Fruit fly (Drosophila melanogaster) whole organism, embryonic: ENCODE data around the gene Cyp318a1.

ENCODE experiments used
- BEAF-32 ChIP-seq: fragments of 200-800 bp; sonication (Bioruptor generic); optimal IDR thresholded peaks from 3 replicates; lab custom pipeline; 2017; ENCODE audit warnings: missing biosample characterization, missing genetic modification characterization, mild to moderate bottlenecking, moderate library complexity, missing genetic modification reagents
- Bgb ChIP-seq: fragments of 200-800 bp; sonication (Bioruptor generic); IDR thresholded peaks from 2 replicates; pipeline ENCODE4 v1.3.6; 2022; ENCODE audit warnings: missing biosample characterization, missing genetic modification characterization; ENCODE audit not compliant: partially characterized antibody
- CG10209 ChIP-seq: fragments of 200-800 bp; sonication (Bioruptor generic); optimal IDR thresholded peaks from 3 replicates; lab custom pipeline; 2017; ENCODE audit warnings: missing biosample characterization, mild to moderate bottlenecking, missing genetic modification characterization, missing genetic modification reagents
- CG10565 ChIP-seq: fragments of 200-800 bp; sonication (Bioruptor generic); optimal IDR thresholded peaks from 3 replicates; lab custom pipeline; 2016; ENCODE audit warnings: missing biosample characterization, mild to moderate bottlenecking, missing genetic modification characterization
- CG12071 ChIP-seq: fragments of 200-800 bp; sonication (Bioruptor generic); optimal IDR thresholded peaks from 3 replicates; lab custom pipeline; 2018; ENCODE audit warnings: missing biosample characterization, mild to moderate bottlenecking, missing genetic modification characterization
- CG12391 ChIP-seq: fragments of 200-800 bp; sonication (Bioruptor generic); optimal IDR thresholded peaks from 3 replicates; lab custom pipeline; 2018; ENCODE audit warnings: missing biosample characterization, mild to moderate bottlenecking, missing genetic modification characterization, moderate library complexity
- CG14050 ChIP-seq: fragments of 200-800 bp; sonication (Bioruptor generic); IDR thresholded peaks from 3 replicates; pipeline ENCODE4 v1.3.6; 2022; ENCODE audit warnings: missing biosample characterization, missing genetic modification characterization
- CG17359 ChIP-seq: fragments of 200-800 bp; sonication (Bioruptor generic); optimal IDR thresholded peaks from 3 replicates; lab custom pipeline; 2018; ENCODE audit warnings: missing biosample characterization, mild to moderate bottlenecking, missing genetic modification characterization, moderate library complexity
- CG18764 ChIP-seq: fragments of 200-800 bp; sonication (Bioruptor generic); optimal IDR thresholded peaks from 3 replicates; lab custom pipeline; 2016; ENCODE audit warnings: missing biosample characterization, missing genetic modification characterization
- CG34224 ChIP-seq: fragments of 200-800 bp; sonication (Bioruptor generic); IDR thresholded peaks from 3 replicates; pipeline ENCODE4 v1.3.6; 2022; ENCODE audit warnings: missing biosample characterization, missing genetic modification characterization; ENCODE audit not compliant: partially characterized antibody
- CG43689 ChIP-seq: fragments of 200-800 bp; sonication (Bioruptor generic); IDR thresholded peaks from 2 replicates; pipeline ENCODE4 v1.3.6; 2022; ENCODE audit warnings: missing biosample characterization, missing genetic modification characterization
- CG6854 ChIP-seq: fragments of 200-800 bp; sonication (Bioruptor generic); optimal IDR thresholded peaks from 3 replicates; lab custom pipeline; 2017; ENCODE audit warnings: missing biosample characterization, mild to moderate bottlenecking, missing genetic modification characterization
- CG7357 ChIP-seq: fragments of 200-800 bp; sonication (Bioruptor generic); IDR thresholded peaks from 3 replicates; pipeline ENCODE4 v1.3.6; 2022; ENCODE audit warnings: missing biosample characterization, missing genetic modification characterization
- CG7839 ChIP-seq: fragments of 200-800 bp; sonication (Bioruptor generic); optimal IDR thresholded peaks from 3 replicates; lab custom pipeline; 2018; ENCODE audit warnings: missing biosample characterization, mild to moderate bottlenecking, missing genetic modification characterization, moderate library complexity
- CG8281 ChIP-seq: fragments of 200-800 bp; sonication (Bioruptor generic); optimal IDR thresholded peaks from 2 replicates; lab custom pipeline; 2018; ENCODE audit warnings: missing biosample characterization, mild to moderate bottlenecking, missing genetic modification characterization, moderate library complexity
- CG9215 ChIP-seq: fragments of 200-800 bp; sonication (Bioruptor generic); IDR thresholded peaks from 2 replicates; pipeline ENCODE4 v1.3.6; 2022; ENCODE audit warnings: missing biosample characterization, missing genetic modification characterization
- CG9817 ChIP-seq: fragments of 200-800 bp; sonication (Bioruptor generic); optimal IDR thresholded peaks from 2 replicates; lab custom pipeline; 2018; ENCODE audit warnings: missing biosample characterization, mild to moderate bottlenecking, missing genetic modification characterization, moderate library complexity
- CG9932 ChIP-seq: fragments of 200-800 bp; sonication (Bioruptor generic); IDR thresholded peaks from 2 replicates; pipeline ENCODE4 v1.3.6; 2022; ENCODE audit warnings: missing biosample characterization, missing genetic modification characterization
- Chrac-16 ChIP-seq: fragments of 200-800 bp; sonication (Bioruptor generic); optimal IDR thresholded peaks from 3 replicates; lab custom pipeline; 2016; ENCODE audit warnings: missing biosample characterization, missing genetic modification characterization
- CkIIα-i1 ChIP-seq: fragments of 200-800 bp; sonication (Bioruptor generic); IDR thresholded peaks from 2 replicates; pipeline ENCODE4 v1.3.6; 2022; ENCODE audit warnings: missing biosample characterization, missing genetic modification characterization
- Doc3 ChIP-seq: fragments of 200-800 bp; sonication (Bioruptor generic); IDR thresholded peaks from 3 replicates; pipeline ENCODE4 v1.3.6; 2022; ENCODE audit warnings: missing biosample characterization, missing genetic modification characterization; ENCODE audit not compliant: partially characterized antibody
- Dp ChIP-seq: fragments of 200-800 bp; sonication (Bioruptor generic); optimal IDR thresholded peaks from 2 replicates; lab custom pipeline; 2018; ENCODE audit warnings: missing biosample characterization, mild to moderate bottlenecking, missing genetic modification characterization, moderate library complexity
- Drgx ChIP-seq: fragments of 200-800 bp; sonication (Bioruptor generic); IDR thresholded peaks from 2 replicates; pipeline ENCODE4 v1.3.6; 2022; ENCODE audit warnings: missing biosample characterization, missing genetic modification characterization
- Hmx ChIP-seq: fragments of 200-800 bp; sonication (Bioruptor generic); optimal IDR thresholded peaks from 2 replicates; lab custom pipeline; 2016; ENCODE audit warnings: missing biosample characterization, missing genetic modification characterization
- Hr39 ChIP-seq: fragments of >200 bp; optimal IDR thresholded peaks from 2 replicates; lab custom pipeline; 2017
- Hsf ChIP-seq: fragments of 200-800 bp; sonication (Bioruptor generic); optimal IDR thresholded peaks from 3 replicates; lab custom pipeline; 2016; ENCODE audit warnings: missing biosample characterization, missing genetic modification characterization
- Lhr ChIP-seq: fragments of 200-800 bp; sonication (Bioruptor generic); optimal IDR thresholded peaks from 3 replicates; lab custom pipeline; 2017; ENCODE audit warnings: mild to moderate bottlenecking, missing biosample characterization, missing genetic modification reagents, missing genetic modification characterization
- Med ChIP-seq: fragments of 200-800 bp; sonication (Bioruptor generic); peaks from one replicate; lab custom pipeline; 2016; ENCODE audit warnings: missing biosample characterization, missing genetic modification characterization, mild to moderate bottlenecking, inconsistent platforms, moderate library complexity
- NC2α ChIP-seq: fragments of 200-800 bp; sonication (Bioruptor generic); optimal IDR thresholded peaks from 2 replicates; lab custom pipeline; 2016; ENCODE audit warnings: missing biosample characterization, missing genetic modification characterization
- Neu2 ChIP-seq: fragments of 200-800 bp; sonication (Bioruptor generic); optimal IDR thresholded peaks from 3 replicates; lab custom pipeline; 2016; ENCODE audit warnings: missing biosample characterization, missing genetic modification characterization, borderline replicate concordance
- Sox100B ChIP-seq: fragments of 200-800 bp; sonication (Bioruptor generic); optimal IDR thresholded peaks from 3 replicates; lab custom pipeline; 2018; ENCODE audit warnings: missing biosample characterization, mild to moderate bottlenecking, missing genetic modification characterization
- Sox102F ChIP-seq: fragments of 200-800 bp; sonication (Bioruptor generic); optimal IDR thresholded peaks from 2 replicates; lab custom pipeline; 2018; ENCODE audit warnings: missing biosample characterization, mild to moderate bottlenecking, missing genetic modification characterization, moderate library complexity
- Spps ChIP-seq: fragments of 200-800 bp; sonication (Bioruptor generic); optimal IDR thresholded peaks from 2 replicates; lab custom pipeline; 2018; ENCODE audit warnings: missing biosample characterization, mild to moderate bottlenecking, missing genetic modification characterization
- Ssrp ChIP-seq: fragments of 200-800 bp; sonication (Bioruptor generic); optimal IDR thresholded peaks from 2 replicates; lab custom pipeline; 2018; ENCODE audit warnings: missing biosample characterization, mild to moderate bottlenecking, missing genetic modification characterization, moderate library complexity
- ara ChIP-seq: fragments of 200-800 bp; sonication (Bioruptor generic); IDR thresholded peaks from 2 replicates; pipeline ENCODE4 v1.3.6; 2022; ENCODE audit warnings: missing biosample characterization, missing genetic modification characterization
- bbx ChIP-seq: fragments of 200-800 bp; sonication (Bioruptor generic); IDR thresholded peaks from 2 replicates; pipeline ENCODE4 v1.3.6; 2022; ENCODE audit warnings: missing biosample characterization, missing genetic modification characterization; ENCODE audit not compliant: partially characterized antibody
- cad ChIP-seq: fragments of >200 bp; optimal IDR thresholded peaks from 2 replicates; lab custom pipeline; 2017; ENCODE audit warnings: missing biosample characterization, missing genetic modification characterization
- corto ChIP-seq: fragments of 200-800 bp; sonication (Bioruptor generic); optimal IDR thresholded peaks from 2 replicates; lab custom pipeline; 2016; ENCODE audit warnings: missing biosample characterization, mild to moderate bottlenecking, missing genetic modification characterization, moderate library complexity
- da ChIP-seq: fragments of 200-800 bp; sonication (Bioruptor generic); optimal IDR thresholded peaks from 2 replicates; lab custom pipeline; 2016; ENCODE audit warnings: missing biosample characterization, missing genetic modification characterization
- dati ChIP-seq: fragments of 200-800 bp; sonication (Bioruptor generic); IDR thresholded peaks from 2 replicates; pipeline ENCODE4 v1.3.6; 2022; ENCODE audit warnings: missing biosample characterization, missing genetic modification characterization
- gsb-n ChIP-seq: fragments of 200-800 bp; sonication (Bioruptor generic); optimal IDR thresholded peaks from 3 replicates; lab custom pipeline; 2018; ENCODE audit warnings: missing biosample characterization, mild to moderate bottlenecking, missing genetic modification characterization
- h ChIP-seq: fragments of >200 bp; optimal IDR thresholded peaks from 2 replicates; lab custom pipeline; 2017
- insv ChIP-seq, 2 experiments: fragments of 200-800 bp; sonication (Bioruptor generic); optimal IDR thresholded peaks; 3 replicates each; lab custom pipeline; 2016 to 2018; ENCODE audit warnings: missing biosample characterization in 2 of 2, missing genetic modification characterization in 2 of 2
- lbe ChIP-seq: fragments of 200-800 bp; sonication (Bioruptor generic); optimal IDR thresholded peaks from 2 replicates; lab custom pipeline; 2016; ENCODE audit warnings: missing biosample characterization, mild to moderate bottlenecking, missing genetic modification characterization
- nom ChIP-seq: fragments of 200-800 bp; sonication (Bioruptor generic); optimal IDR thresholded peaks from 2 replicates; lab custom pipeline; 2017; ENCODE audit warnings: missing biosample characterization, missing genetic modification characterization, mild to moderate bottlenecking, moderate library complexity, missing genetic modification reagents
- odd ChIP-seq: fragments of 200-800 bp; sonication (Bioruptor generic); optimal IDR thresholded peaks from 2 replicates; lab custom pipeline; 2017; ENCODE audit warnings: missing biosample characterization, mild to moderate bottlenecking, missing genetic modification characterization
- phol ChIP-seq: fragments of 200-800 bp; sonication (Bioruptor generic); optimal IDR thresholded peaks from 3 replicates; lab custom pipeline; 2018; ENCODE audit warnings: missing biosample characterization, mild to moderate bottlenecking, missing genetic modification characterization, moderate library complexity
- ssp ChIP-seq: fragments of 200-800 bp; sonication (Bioruptor generic); IDR thresholded peaks from 2 replicates; pipeline ENCODE4 v1.3.6; 2022; ENCODE audit warnings: missing biosample characterization, missing genetic modification characterization
- usp ChIP-seq: fragments of >200 bp; optimal IDR thresholded peaks from 2 replicates; lab custom pipeline; 2017; ENCODE audit warnings: missing biosample characterization, missing genetic modification characterization
- zen2 ChIP-seq: fragments of 200-800 bp; sonication (Bioruptor generic); IDR thresholded peaks from 3 replicates; pipeline ENCODE4 v1.3.6; 2022; ENCODE audit warnings: missing biosample characterization, missing genetic modification characterization; ENCODE audit not compliant: partially characterized antibody

The Cyp318a1 gene

DNA sequence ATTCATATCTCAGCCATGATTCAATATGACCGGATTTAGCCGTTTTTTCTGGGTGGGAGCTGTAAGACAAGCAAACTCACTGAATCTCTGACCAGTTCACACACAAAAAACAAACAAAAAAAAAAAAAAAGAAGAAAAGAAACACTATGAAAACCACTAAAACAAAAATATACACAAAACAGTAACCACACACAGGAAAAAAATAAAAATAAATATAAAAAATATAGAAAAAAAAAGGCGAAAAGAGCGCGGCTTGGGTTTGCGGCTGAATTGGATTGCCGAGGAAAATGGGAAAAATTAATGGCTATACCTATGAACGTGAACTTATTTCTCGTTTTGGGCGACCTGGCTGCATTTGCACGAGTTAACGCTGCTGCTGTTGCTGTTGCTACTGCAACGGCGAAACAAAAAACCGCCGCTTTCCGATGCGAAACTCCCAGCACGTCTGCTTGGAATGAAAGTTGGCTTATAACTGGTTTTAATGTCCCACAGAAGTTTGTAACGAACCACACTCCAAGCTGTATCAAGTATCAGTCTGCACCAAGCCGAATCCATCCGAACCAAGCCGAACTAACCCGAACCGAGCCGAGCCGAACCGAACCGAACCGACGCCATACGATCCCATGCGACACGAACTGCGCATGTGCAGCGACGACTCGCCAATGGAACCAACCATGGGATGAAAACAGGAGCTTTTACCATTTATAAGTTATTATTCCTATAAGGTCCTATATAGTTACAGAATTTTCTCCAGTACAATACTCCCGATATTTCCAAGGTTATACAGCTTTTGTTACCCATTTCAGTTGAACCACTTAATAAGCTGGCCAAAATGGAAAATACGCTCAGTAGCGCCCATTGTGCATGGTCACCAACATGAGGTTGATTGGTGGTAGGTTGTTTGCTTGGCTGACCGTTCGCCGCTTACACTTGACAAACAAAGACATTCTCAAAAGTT, 28.7 kb upstream of the Cyp318a1 start, which contains the start of gene fw (continued):
- TF ChIP-seq cad (GFP tag; lab: Kevin White, UChicago) (no peak), Dp (no peak), CG14050 (GFP tag; lab: Robert Waterston, UW) (0 out of 3 replicates have a peak, but pooled peaks have one; percentile 24), CG9817 (tag; lab: Kevin White, UChicago) (peak; percentile 14), CG43689 (no peak), CG7357 (GFP tag; lab: Robert Waterston, UW) (no peak), ara (GFP tag; lab: Robert Waterston, UW) (peak; percentile 61; the same call in 1 of the 2 replicates), Chrac-16 (no peak), CG7839 (tag; lab: Kevin White, UChicago) (peak; percentile 38), Doc3 (GFP tag; lab: Robert Waterston, UW) (no peak), CG10209 (GFP tag; lab: Kevin White, UChicago) (no peak), nom (GFP tag; lab: Kevin White, UChicago) (no peak), CG9215 (no peak), BEAF-32 (no peak), Spps (tag; lab: Kevin White, UChicago) (no peak), CG8281 (tag; lab: Kevin White, UChicago) (no peak), CG9932 (peak; percentile 40; the same call in 1 of the 2 replicates), NC2α (GFP tag; lab: Kevin White, UChicago) (no peak), usp (GFP tag; lab: Kevin White, UChicago) (no peak), Hsf (GFP tag; lab: Kevin White, UChicago) (peak; percentile 28), Sox100B (GFP tag; lab: Kevin White, UChicago) (no peak), CG10565 (GFP tag; lab: Kevin White, UChicago) (no peak), corto (GFP tag; lab: Kevin White, UChicago) (no peak), CG6854 (no peak), Med (GFP tag; lab: Kevin White, UChicago) (peak; percentile 90), odd (no peak), dati (no peak), CkIIα-i1 (GFP tag; lab: Robert Waterston, UW) (no peak), CG17359 (tag; lab: Kevin White, UChicago) (peak; percentile 59)

DNA sequence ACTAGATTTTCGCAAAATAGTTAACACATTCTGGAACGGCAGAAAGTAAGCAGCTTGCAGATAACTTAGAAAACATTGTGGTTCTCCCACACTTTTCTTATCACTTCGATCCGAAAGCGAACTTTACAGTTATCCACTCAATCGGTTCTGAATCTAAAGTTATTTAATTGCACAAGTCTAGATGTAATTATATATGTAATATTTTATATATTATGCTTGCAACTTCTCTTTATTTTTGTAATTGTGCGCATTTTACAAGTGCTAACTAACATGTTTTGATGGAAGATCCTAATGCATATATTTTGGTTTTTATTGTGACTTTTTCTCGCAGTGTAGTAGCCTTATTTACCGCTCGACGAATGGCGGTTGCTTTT, 28.1 kb upstream of the Cyp318a1 start:
- TF ChIP-seq da (GFP tag; lab: Kevin White, UChicago): no peak
- no peak for TF ChIP-seq Lhr (GFP tag; lab: Kevin White, UChicago)
- TF ChIP-seq CG12391 (tag; lab: Kevin White, UChicago): peak; percentile 9
- no peak for TF ChIP-seq CG34224 (GFP tag; lab: Robert Waterston, UW)
- no peak for TF ChIP-seq zen2
- TF ChIP-seq ssp (GFP tag; lab: Robert Waterston, UW): no peak
- peak; percentile 10 for TF ChIP-seq Ssrp (tag; lab: Kevin White, UChicago)
- peak; percentile 38 for TF ChIP-seq Sox102F (GFP tag; lab: Kevin White, UChicago)
- 0 out of 2 replicates have a peak, but pooled peaks have one; percentile 8 for TF ChIP-seq Drgx (GFP tag; lab: Robert Waterston, UW)
- TF ChIP-seq CG12071 (GFP tag; lab: Kevin White, UChicago): no peak
- no peak for TF ChIP-seq CG18764 (GFP tag; lab: Kevin White, UChicago)
- TF ChIP-seq bbx: no peak
- TF ChIP-seq insv (GFP tag; optimal IDR thresholded peaks at IDR 0.05; lab: Kevin White, UChicago): no peak
- TF ChIP-seq Bgb (GFP tag; lab: Robert Waterston, UW): no peak
- no peak for TF ChIP-seq CG43689
- no peak for TF ChIP-seq gsb-n (tag; lab: Kevin White, UChicago)
- no peak for TF ChIP-seq Hr39
- TF ChIP-seq Neu2 (GFP tag; lab: Kevin White, UChicago): no peak
- TF ChIP-seq lbe (GFP tag; lab: Kevin White, UChicago): no peak
- TF ChIP-seq Hmx (GFP tag; lab: Kevin White, UChicago): no peak
- TF ChIP-seq h (lab: Kevin White, UChicago): no peak
- peak; percentile 53 for TF ChIP-seq phol
